Worm (Caenorhabditis elegans) whole organism, L1 larva: Measurements from ENCODE around the gene Y53G8AR.1.

Source experiments
- irx-1 ChIP-seq: sonication (generic microtip); optimal IDR thresholded peaks from 2 replicates; lab custom pipeline; 2016; ENCODE audit warnings: missing genetic modification characterization, missing compliant biosample characterization
- lin-35 ChIP-seq, 2 experiments: fragments of 150-350 bp; optimal IDR thresholded peaks; 2 replicates each; lab custom pipeline; 2014; ENCODE audit warnings: missing biosample characterization in 2 of 2, missing genetic modification characterization in 2 of 2, missing genetic modification reagents in 2 of 2
- lir-3 ChIP-seq: sonication (generic microtip); optimal IDR thresholded peaks from 2 replicates; lab custom pipeline; 2016; ENCODE audit warnings: mild to moderate bottlenecking, missing genetic modification characterization, moderate library complexity, missing compliant biosample characterization; ENCODE audit not compliant: poor library complexity
- mdl-1 ChIP-seq, 2 experiments: fragments of 150-350 bp; optimal IDR thresholded peaks; 2 replicates each; lab custom pipeline; 2014 to 2017; ENCODE audit warnings: missing biosample characterization in 2 of 2, missing genetic modification characterization in 2 of 2, inconsistent platforms in 1 of 2
- nhr-11 ChIP-seq: fragments of 150-350 bp; optimal IDR thresholded peaks from 2 replicates; lab custom pipeline; 2014; ENCODE audit warnings: missing biosample characterization, missing genetic modification characterization
- nhr-19 ChIP-seq: fragments of 200-800 bp; sonication (Bioruptor generic); conservative IDR thresholded peaks from 2 replicates; pipeline ENCODE4 v1.3.6; 2022; ENCODE audit warnings: missing genetic modification characterization, missing compliant biosample characterization
- pax-3 ChIP-seq: fragments of 200-800 bp; sonication (Bioruptor generic); optimal IDR thresholded peaks from 2 replicates; lab custom pipeline; 2018; ENCODE audit warnings: mild to moderate bottlenecking, missing genetic modification characterization, moderate library complexity, missing compliant biosample characterization
- skn-1 ChIP-seq: fragments of 150-350 bp; optimal IDR thresholded peaks from 2 replicates; lab custom pipeline; 2014; ENCODE audit warnings: missing biosample characterization, missing genetic modification characterization
- snpc-4 ChIP-seq: fragments of 150-350 bp; optimal IDR thresholded peaks from 2 replicates; lab custom pipeline; 2014; ENCODE audit warnings: missing biosample characterization, missing genetic modification characterization
- sup-37 ChIP-seq: fragments of 200-800 bp; sonication (Bioruptor generic); optimal IDR thresholded peaks from 2 replicates; lab custom pipeline; 2018; ENCODE audit warnings: mild to moderate bottlenecking, missing genetic modification characterization, missing compliant biosample characterization
- unc-30 ChIP-seq: sonication (generic microtip); optimal IDR thresholded peaks from 2 replicates; lab custom pipeline; 2017; ENCODE audit warnings: missing biosample characterization, missing genetic modification characterization

Y53G8AR.1 gene

DNA sequence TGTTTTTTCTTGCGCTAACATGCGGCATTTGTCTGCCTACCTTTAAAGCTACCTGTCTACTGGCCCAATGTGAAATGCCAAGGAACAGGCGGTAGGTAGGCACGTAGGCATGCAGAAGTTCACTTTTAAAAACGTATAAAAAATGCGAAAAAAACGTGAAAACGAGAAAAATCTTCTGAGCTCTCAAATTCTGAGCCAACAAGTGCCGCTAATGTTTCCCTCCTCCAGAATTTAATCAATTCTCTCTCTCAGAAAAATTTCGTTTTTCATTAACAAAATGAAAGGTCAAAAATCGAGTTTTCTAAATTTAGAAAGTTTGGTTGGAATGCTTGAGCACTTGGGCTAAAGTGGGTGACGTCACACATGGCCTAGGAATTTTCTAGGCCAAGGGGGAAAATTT is 49.6 kb downstream of the Y53G8AR.1 start:
- no peak for TF ChIP-seq irx-1 (tag; lab: Kevin White, UChicago)
- TF ChIP-seq mdl-1 (tag; optimal IDR thresholded peaks at IDR 0.05; lab: Kevin White, UChicago): no peak
- TF ChIP-seq sup-37 (GFP tag; lab: Kevin White, UChicago): no peak
- no peak for TF ChIP-seq nhr-19 (GFP tag; lab: Robert Waterston, UW)
- no peak for TF ChIP-seq nhr-11 (tag; lab: Kevin White, UChicago)
- TF ChIP-seq snpc-4: no peak
- no peak for TF ChIP-seq skn-1 (tag; lab: Kevin White, UChicago)
- no peak for TF ChIP-seq unc-30 (tag; lab: Kevin White, UChicago)
- TF ChIP-seq lir-3 (tag; lab: Kevin White, UChicago): no peak
- no peak for TF ChIP-seq pax-3 (tag; lab: Kevin White, UChicago)
- TF ChIP-seq lin-35 (GFP tag; optimal IDR thresholded peaks at IDR 0.05; lab: Kevin White, UChicago): no peak
